Fruit fly (Drosophila melanogaster) whole organism, embryonic: ENCODE results near the gene Cyp4d14.

ENCODE experiments used
- Blimp-1 ChIP-seq: fragments of 200-800 bp; sonication (Bioruptor generic); optimal IDR thresholded peaks from 3 replicates; lab custom pipeline; 2018; ENCODE audit warnings: missing biosample characterization, missing genetic modification characterization, mild to moderate bottlenecking, moderate library complexity, missing genetic modification reagents
- CG10654 ChIP-seq: fragments of 200-800 bp; sonication (Bioruptor generic); optimal IDR thresholded peaks from 2 replicates; lab custom pipeline; 2016; ENCODE audit warnings: missing biosample characterization, missing genetic modification characterization
- CG12104 ChIP-seq: fragments of 200-800 bp; sonication (Bioruptor generic); optimal IDR thresholded peaks from 3 replicates; lab custom pipeline; 2016; ENCODE audit warnings: missing biosample characterization, missing genetic modification characterization
- CG12236 ChIP-seq: fragments of 200-800 bp; sonication (Bioruptor generic); optimal IDR thresholded peaks from 2 replicates; lab custom pipeline; 2016; ENCODE audit warnings: missing biosample characterization, missing genetic modification characterization
- CG12391 ChIP-seq: fragments of 200-800 bp; sonication (Bioruptor generic); optimal IDR thresholded peaks from 3 replicates; lab custom pipeline; 2018; ENCODE audit warnings: missing biosample characterization, mild to moderate bottlenecking, missing genetic modification characterization, moderate library complexity
- CG13894 ChIP-seq: fragments of 200-800 bp; sonication (Bioruptor generic); optimal IDR thresholded peaks from 3 replicates; lab custom pipeline; 2018; ENCODE audit warnings: missing biosample characterization, mild to moderate bottlenecking, missing genetic modification characterization, moderate library complexity
- CG1529 ChIP-seq: fragments of 200-800 bp; sonication (Bioruptor generic); optimal IDR thresholded peaks from 3 replicates; lab custom pipeline; 2018; ENCODE audit warnings: missing biosample characterization, missing genetic modification characterization
- CG1603 ChIP-seq: fragments of 200-800 bp; sonication (Bioruptor generic); optimal IDR thresholded peaks from 2 replicates; lab custom pipeline; 2019; ENCODE audit warnings: missing biosample characterization, mild to moderate bottlenecking, missing genetic modification characterization, moderate library complexity
- CG16813 ChIP-seq: fragments of 200-800 bp; sonication (Bioruptor generic); IDR thresholded peaks from 3 replicates; pipeline ENCODE4 v1.3.6; 2022; ENCODE audit warnings: missing biosample characterization, missing genetic modification characterization; ENCODE audit not compliant: partially characterized antibody
- CG18476 ChIP-seq: fragments of 200-800 bp; sonication (Bioruptor generic); optimal IDR thresholded peaks from 2 replicates; lab custom pipeline; 2016; ENCODE audit warnings: missing biosample characterization, mild to moderate bottlenecking, missing genetic modification characterization
- CG2116 ChIP-seq: fragments of 200-800 bp; sonication (Bioruptor generic); optimal IDR thresholded peaks from 3 replicates; lab custom pipeline; 2018; ENCODE audit warnings: missing biosample characterization, mild to moderate bottlenecking, missing genetic modification characterization
- CG2889 ChIP-seq: fragments of 200-800 bp; sonication (Bioruptor generic); IDR thresholded peaks from 3 replicates; pipeline ENCODE4 v1.3.6; 2022; ENCODE audit warnings: missing biosample characterization, missing genetic modification characterization
- CG3847 ChIP-seq: fragments of 200-800 bp; sonication (Bioruptor generic); IDR thresholded peaks from 2 replicates; pipeline ENCODE4 v1.3.6; 2022; ENCODE audit warnings: missing biosample characterization, missing genetic modification characterization
- CG4617 ChIP-seq: fragments of 200-800 bp; sonication (Bioruptor generic); optimal IDR thresholded peaks from 3 replicates; lab custom pipeline; 2016; ENCODE audit warnings: missing biosample characterization, missing genetic modification characterization, borderline replicate concordance
- CG4854 ChIP-seq: fragments of 200-800 bp; sonication (Bioruptor generic); optimal IDR thresholded peaks from 2 replicates; lab custom pipeline; 2016; ENCODE audit warnings: missing biosample characterization, missing genetic modification characterization, inconsistent platforms
- CG6791 ChIP-seq: fragments of 200-800 bp; sonication (Bioruptor generic); IDR thresholded peaks from 3 replicates; pipeline ENCODE4 v1.3.6; 2022; ENCODE audit warnings: missing biosample characterization, missing genetic modification characterization; ENCODE audit not compliant: partially characterized antibody
- CG7928 ChIP-seq: fragments of 200-800 bp; sonication (Bioruptor generic); optimal IDR thresholded peaks from 2 replicates; lab custom pipeline; 2017; ENCODE audit warnings: missing biosample characterization, mild to moderate bottlenecking, missing genetic modification characterization
- CG7963 ChIP-seq: fragments of 200-800 bp; sonication (Bioruptor generic); IDR thresholded peaks from 3 replicates; pipeline ENCODE4 v1.3.6; 2022; ENCODE audit warnings: missing biosample characterization, missing genetic modification characterization; ENCODE audit not compliant: partially characterized antibody
- CG8478 ChIP-seq: fragments of >200 bp; optimal IDR thresholded peaks from 2 replicates; lab custom pipeline; 2018
- CG8944 ChIP-seq: fragments of 200-800 bp; sonication (Bioruptor generic); optimal IDR thresholded peaks from 3 replicates; lab custom pipeline; 2016; ENCODE audit warnings: missing biosample characterization, missing genetic modification characterization
- Dek ChIP-seq: fragments of 200-800 bp; sonication (Bioruptor generic); optimal IDR thresholded peaks from 3 replicates; lab custom pipeline; 2019; ENCODE audit warnings: missing biosample characterization, mild to moderate bottlenecking, missing genetic modification characterization, moderate library complexity
- Dp ChIP-seq: fragments of 200-800 bp; sonication (Bioruptor generic); optimal IDR thresholded peaks from 2 replicates; lab custom pipeline; 2018; ENCODE audit warnings: missing biosample characterization, mild to moderate bottlenecking, missing genetic modification characterization, moderate library complexity
- Fer3 ChIP-seq: fragments of 200-800 bp; sonication (Bioruptor generic); optimal IDR thresholded peaks from 2 replicates; lab custom pipeline; 2018; ENCODE audit warnings: missing biosample characterization, mild to moderate bottlenecking, missing genetic modification characterization, moderate library complexity
- H15 ChIP-seq: fragments of 200-800 bp; sonication (Bioruptor generic); IDR thresholded peaks from 3 replicates; pipeline ENCODE4 v1.3.6; 2022; ENCODE audit warnings: missing biosample characterization, missing genetic modification characterization
- HLH4C ChIP-seq: fragments of 200-800 bp; sonication (Bioruptor generic); IDR thresholded peaks from 3 replicates; pipeline ENCODE4 v1.3.6; 2022; ENCODE audit warnings: missing biosample characterization, missing genetic modification characterization; ENCODE audit not compliant: partially characterized antibody
- MESR4 ChIP-seq: fragments of 200-800 bp; sonication (Bioruptor generic); optimal IDR thresholded peaks from 2 replicates; lab custom pipeline; 2018; ENCODE audit warnings: missing biosample characterization, mild to moderate bottlenecking, missing genetic modification characterization, moderate library complexity
- Med ChIP-seq: fragments of 200-800 bp; sonication (Bioruptor generic); peaks from one replicate; lab custom pipeline; 2016; ENCODE audit warnings: missing biosample characterization, missing genetic modification characterization, mild to moderate bottlenecking, inconsistent platforms, moderate library complexity
- Myb ChIP-seq: fragments of 200-800 bp; sonication (Bioruptor generic); optimal IDR thresholded peaks from 2 replicates; lab custom pipeline; 2016; ENCODE audit warnings: missing biosample characterization, missing genetic modification characterization
- Opbp ChIP-seq: fragments of 200-800 bp; sonication (Bioruptor generic); IDR thresholded peaks from 3 replicates; pipeline ENCODE4 v1.3.6; 2022; ENCODE audit warnings: missing biosample characterization, missing genetic modification characterization; ENCODE audit not compliant: partially characterized antibody
- Ptx1 ChIP-seq: fragments of 200-800 bp; sonication (Bioruptor generic); IDR thresholded peaks from 2 replicates; pipeline ENCODE4 v1.3.6; 2022; ENCODE audit warnings: missing biosample characterization, missing genetic modification characterization
- Sry-δ ChIP-seq: fragments of 200-800 bp; sonication (Bioruptor generic); optimal IDR thresholded peaks from 2 replicates; lab custom pipeline; 2016; ENCODE audit warnings: missing biosample characterization, missing genetic modification characterization
- Trl ChIP-seq, 3 experiments: fragments of >200 bp in 2 of 3; fragments of 200-800 bp in 1 of 3; sonication (Bioruptor generic) in 1 of 3; optimal IDR thresholded peaks; 2 replicates in 1 of 3; 3 replicates in 2 of 3; lab custom pipeline; 2016 to 2017; ENCODE audit warnings: missing biosample characterization in 1 of 3, missing genetic modification characterization in 1 of 3
- caup ChIP-seq: fragments of 200-800 bp; sonication (Bioruptor generic); optimal IDR thresholded peaks from 3 replicates; lab custom pipeline; 2017; ENCODE audit warnings: missing biosample characterization, mild to moderate bottlenecking, missing genetic modification characterization, moderate library complexity; ENCODE audit not compliant: severe bottlenecking
- fd3F ChIP-seq: fragments of 200-800 bp; sonication (Bioruptor generic); optimal IDR thresholded peaks from 2 replicates; lab custom pipeline; 2018; ENCODE audit warnings: missing biosample characterization, mild to moderate bottlenecking, missing genetic modification characterization, moderate library complexity
- fd64A ChIP-seq: fragments of 200-800 bp; sonication (Bioruptor generic); optimal IDR thresholded peaks from 3 replicates; lab custom pipeline; 2018; ENCODE audit warnings: missing biosample characterization, mild to moderate bottlenecking, missing genetic modification characterization
- hkb ChIP-seq, 2 experiments: fragments of 200-800 bp in 1 of 2; fragments of >200 bp in 1 of 2; sonication (Bioruptor generic) in 1 of 2; IDR thresholded peaks in 1 of 2; optimal IDR thresholded peaks in 1 of 2; 2 replicates each; pipeline versions ENCODE4 v1.3.6 to Lab custom; 2017 to 2022; ENCODE audit warnings: missing biosample characterization in 1 of 2, missing genetic modification characterization in 1 of 2
- insv ChIP-seq, 2 experiments: fragments of 200-800 bp; sonication (Bioruptor generic); optimal IDR thresholded peaks; 3 replicates each; lab custom pipeline; 2016 to 2018; ENCODE audit warnings: missing biosample characterization in 2 of 2, missing genetic modification characterization in 2 of 2
- lilli ChIP-seq: fragments of 200-800 bp; sonication (Bioruptor generic); optimal IDR thresholded peaks from 3 replicates; lab custom pipeline; 2016; ENCODE audit warnings: missing biosample characterization, missing genetic modification characterization
- maf-S ChIP-seq: fragments of 200-800 bp; sonication (Bioruptor generic); optimal IDR thresholded peaks from 2 replicates; lab custom pipeline; 2016; ENCODE audit warnings: missing biosample characterization, missing genetic modification characterization
- prd ChIP-seq, 3 experiments: fragments of >200 bp in 2 of 3; fragments of 200-800 bp in 1 of 3; sonication (Bioruptor generic) in 1 of 3; optimal IDR thresholded peaks in 2 of 3; IDR thresholded peaks in 1 of 3; 2 replicates in 2 of 3; 3 replicates in 1 of 3; pipeline versions ENCODE4 v1.3.6 to Lab custom; 2017 to 2022; ENCODE audit warnings: missing biosample characterization in 1 of 3, missing genetic modification characterization in 1 of 3
- row ChIP-seq: fragments of 200-800 bp; sonication (Bioruptor generic); IDR thresholded peaks from 3 replicates; pipeline ENCODE4 v1.3.6; 2022; ENCODE audit warnings: missing biosample characterization, missing genetic modification characterization
- sug ChIP-seq: fragments of 200-800 bp; optimal IDR thresholded peaks from 2 replicates; lab custom pipeline; 2019; ENCODE audit warnings: missing biosample characterization, mild to moderate bottlenecking, missing genetic modification characterization, moderate library complexity
- tll ChIP-seq, 2 experiments: fragments of 200-800 bp in 1 of 2; fragments of >200 bp in 1 of 2; sonication (Bioruptor generic) in 1 of 2; optimal IDR thresholded peaks; 2 replicates each; lab custom pipeline; 2017 to 2019; ENCODE audit warnings: missing biosample characterization in 2 of 2, missing genetic modification characterization in 2 of 2, mild to moderate bottlenecking in 1 of 2, moderate library complexity in 1 of 2
- trem ChIP-seq: fragments of 200-800 bp; optimal IDR thresholded peaks from 3 replicates; lab custom pipeline; 2019; ENCODE audit warnings: missing biosample characterization, mild to moderate bottlenecking, missing genetic modification characterization, moderate library complexity
- yki ChIP-seq: fragments of >200 bp; optimal IDR thresholded peaks from 3 replicates; lab custom pipeline; 2018
- zen ChIP-seq: fragments of 200-800 bp; sonication (Bioruptor generic); optimal IDR thresholded peaks from 3 replicates; lab custom pipeline; 2018; ENCODE audit warnings: missing biosample characterization, mild to moderate bottlenecking, missing genetic modification characterization, moderate library complexity
- zen2 ChIP-seq: fragments of 200-800 bp; sonication (Bioruptor generic); IDR thresholded peaks from 3 replicates; pipeline ENCODE4 v1.3.6; 2022; ENCODE audit warnings: missing biosample characterization, missing genetic modification characterization; ENCODE audit not compliant: partially characterized antibody

The Cyp4d14 gene

DNA sequence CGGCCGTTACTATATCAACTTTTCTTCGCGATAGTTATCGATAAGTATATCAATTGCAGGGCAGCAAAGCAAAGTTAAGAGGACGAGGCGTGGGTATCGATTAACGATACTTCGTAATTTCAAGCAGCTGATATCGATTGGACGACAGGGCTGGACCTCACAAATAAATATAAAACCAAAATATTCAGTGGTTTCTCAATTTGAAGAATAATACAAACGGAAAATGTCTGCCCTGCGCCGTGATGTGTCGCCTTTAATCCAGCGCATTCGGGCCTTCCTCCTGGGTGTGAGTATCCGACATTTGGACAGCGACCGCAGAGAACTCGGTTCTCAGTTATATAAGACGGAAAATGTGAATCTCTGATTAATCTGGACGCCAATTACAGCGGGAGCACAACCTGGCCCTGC, 2.7 kb downstream of the Cyp4d14 start, which contains the start of gene ND-B14.5A (continued):
- peak; percentile 67 for TF ChIP-seq Dp (GFP tag; lab: Kevin White, UChicago)
- TF ChIP-seq prd (optimal IDR thresholded peaks at IDR 0.05; lab: Kevin White, UChicago), result no peak
- TF ChIP-seq prd (GFP tag; IDR thresholded peaks at IDR 0.05; lab: Robert Waterston, UW), result no peak
- TF ChIP-seq CG12391 (tag; lab: Kevin White, UChicago), result peak; percentile 0
- peak; percentile 96 for TF ChIP-seq CG2116 (GFP tag; lab: Kevin White, UChicago)
- TF ChIP-seq lilli (GFP tag; lab: Kevin White, UChicago), result no peak
- peak; percentile 65 for TF ChIP-seq CG1603 (tag; lab: Kevin White, UChicago)
- peak; percentile 10 for TF ChIP-seq zen
- TF ChIP-seq sug (tag; lab: Kevin White, UChicago), result peak; percentile 21
- peak; percentile 58 for TF ChIP-seq MESR4
- TF ChIP-seq Opbp, result peak; percentile 96
- TF ChIP-seq CG3847 (GFP tag; lab: Robert Waterston, UW), result no peak
- peak; percentile 61 for TF ChIP-seq CG4617 (GFP tag; lab: Kevin White, UChicago)

- TF ChIP-seq CG7963 (GFP tag; lab: Robert Waterston, UW), result no peak
- no peak for TF ChIP-seq HLH4C (GFP tag; lab: Robert Waterston, UW)
- TF ChIP-seq hkb (optimal IDR thresholded peaks at IDR 0.05; lab: Kevin White, UChicago), result peak; percentile 41
- TF ChIP-seq hkb (GFP tag; IDR thresholded peaks at IDR 0.05; lab: Robert Waterston, UW), result no peak
- TF ChIP-seq CG10654, result no peak
- no peak for TF ChIP-seq CG8944 (GFP tag; lab: Kevin White, UChicago)
- peak; percentile 19 for TF ChIP-seq Med (GFP tag; lab: Kevin White, UChicago)
- TF ChIP-seq insv (GFP tag; optimal IDR thresholded peaks at IDR 0.05; lab: Kevin White, UChicago), result no peak
- TF ChIP-seq yki (lab: Kevin White, UChicago), result no peak
- no peak for TF ChIP-seq CG8478 (lab: Kevin White, UChicago)
- TF ChIP-seq CG4854 (GFP tag; lab: Kevin White, UChicago), result peak; percentile 70
- TF ChIP-seq CG16813, result no peak
- peak; percentile 27 for TF ChIP-seq Sry-δ (GFP tag; lab: Kevin White, UChicago)
- no peak for TF ChIP-seq CG1529 (GFP tag; lab: Kevin White, UChicago)
- no peak for TF ChIP-seq Dek (tag; lab: Kevin White, UChicago)
- TF ChIP-seq CG2889, result no peak
- TF ChIP-seq zen2 (GFP tag; lab: Robert Waterston, UW), result no peak
- peak; percentile 82 for TF ChIP-seq Dp (GFP tag; lab: Kevin White, UChicago)
- TF ChIP-seq row (GFP tag; lab: Robert Waterston, UW), result no peak
- TF ChIP-seq fd64A, result no peak
- TF ChIP-seq caup (GFP tag; lab: Kevin White, UChicago), result no peak
- no peak for TF ChIP-seq Blimp-1
- no peak for TF ChIP-seq maf-S
- no peak for TF ChIP-seq fd3F (GFP tag; lab: Kevin White, UChicago)
- peak; percentile 27 for TF ChIP-seq Myb (GFP tag; lab: Kevin White, UChicago)
- TF ChIP-seq CG7928, result no peak
- no peak for TF ChIP-seq CG12104 (GFP tag; lab: Kevin White, UChicago)
- no peak for TF ChIP-seq Fer3 (tag; lab: Kevin White, UChicago)
- no peak for TF ChIP-seq CG18476 (GFP tag; lab: Kevin White, UChicago)
- TF ChIP-seq CG12236 (GFP tag; lab: Kevin White, UChicago), result no peak
- no peak for TF ChIP-seq H15
- no peak for TF ChIP-seq tll (GFP tag; optimal IDR thresholded peaks at IDR 0.05; lab: Kevin White, UChicago)
- TF ChIP-seq Trl (optimal IDR thresholded peaks at IDR 0.05; lab: Kevin White, UChicago), result no peak
- TF ChIP-seq Trl (GFP tag; optimal IDR thresholded peaks at IDR 0.05; lab: Kevin White, UChicago), result no peak
- no peak for TF ChIP-seq Ptx1 (GFP tag; lab: Robert Waterston, UW)
- TF ChIP-seq CG6791 (GFP tag; lab: Robert Waterston, UW), result no peak
- peak; percentile 28 for TF ChIP-seq trem (tag; lab: Kevin White, UChicago)
- no peak for TF ChIP-seq CG13894 (tag; lab: Kevin White, UChicago)
- TF ChIP-seq CG2116 (GFP tag; lab: Kevin White, UChicago), result no peak
These were observed 4.7 kb downstream of the Cyp4d14 start for dm6 chrX:2170424-2170823.
